Worm (Caenorhabditis elegans) whole organism, L1 larva: ENCODE data around the gene npr-32.

ENCODE experiments used
- C16A3.4 ChIP-seq: fragments of 150-350 bp; optimal IDR thresholded peaks from 2 replicates; lab custom pipeline; 2014; ENCODE audit warnings: missing biosample characterization, missing genetic modification characterization
- C34B4.2 ChIP-seq: sonication (generic microtip); optimal IDR thresholded peaks from 2 replicates; lab custom pipeline; 2017; ENCODE audit warnings: mild to moderate bottlenecking, missing genetic modification characterization, missing compliant biosample characterization
- F16B12.6 ChIP-seq: fragments of 150-350 bp; optimal IDR thresholded peaks from 2 replicates; lab custom pipeline; 2014; ENCODE audit warnings: missing biosample characterization, missing genetic modification characterization
- Y116A8C.19 ChIP-seq: sonication (generic microtip); optimal IDR thresholded peaks from 2 replicates; lab custom pipeline; 2016; ENCODE audit warnings: missing compliant biosample characterization, missing genetic modification characterization, borderline replicate concordance
- aly-2 ChIP-seq: fragments of 150-350 bp; optimal IDR thresholded peaks from 2 replicates; lab custom pipeline; 2014; ENCODE audit warnings: missing biosample characterization, missing genetic modification characterization
- ama-1 ChIP-seq: fragments of 150-350 bp; optimal IDR thresholded peaks from 2 replicates; lab custom pipeline; 2014
- ceh-63 ChIP-seq: fragments of 200-800 bp; sonication (Bioruptor generic); optimal IDR thresholded peaks from 2 replicates; lab custom pipeline; 2018; ENCODE audit warnings: mild to moderate bottlenecking, missing genetic modification characterization, missing compliant biosample characterization
- ceh-8 ChIP-seq: fragments of 200-800 bp; sonication (Bioruptor generic); optimal IDR thresholded peaks from 2 replicates; lab custom pipeline; 2018; ENCODE audit warnings: mild to moderate bottlenecking, missing genetic modification characterization, moderate library complexity, missing compliant biosample characterization
- ceh-82 ChIP-seq, 3 experiments: fragments of 150-350 bp in 1 of 3; sonication (generic microtip) in 2 of 3; optimal IDR thresholded peaks; 2 replicates each; lab custom pipeline; 2014 to 2017; ENCODE audit warnings: missing biosample characterization in 3 of 3, missing genetic modification characterization in 3 of 3
- ceh-88 ChIP-seq: fragments of 200-800 bp; sonication (Bioruptor generic); IDR thresholded peaks from 2 replicates; pipeline ENCODE4 v1.3.6; 2022; ENCODE audit warnings: missing genetic modification characterization, missing compliant biosample characterization
- ceh-90 ChIP-seq: sonication (generic microtip); optimal IDR thresholded peaks from 2 replicates; lab custom pipeline; 2016; ENCODE audit warnings: missing genetic modification characterization, missing compliant biosample characterization
- egl-13 ChIP-seq: sonication (generic microtip); optimal IDR thresholded peaks from 2 replicates; lab custom pipeline; 2016; ENCODE audit warnings: missing genotype, missing genetic modification reagents, missing genetic modification characterization, missing compliant biosample characterization
- elt-3 ChIP-seq, 6 experiments: fragments of 150-350 bp in 1 of 6; sonication (generic microtip); optimal IDR thresholded peaks; 2 replicates each; lab custom pipeline; 2017 to 2018; ENCODE audit warnings: missing biosample characterization in 6 of 6, missing genetic modification characterization in 6 of 6, inconsistent platforms in 1 of 6
- fkh-10 ChIP-seq: sonication (generic microtip); optimal IDR thresholded peaks from 2 replicates; lab custom pipeline; 2017; ENCODE audit warnings: missing biosample characterization, missing genetic modification reagents, missing genetic modification characterization
- fkh-8 ChIP-seq: sonication (generic microtip); optimal IDR thresholded peaks from 2 replicates; lab custom pipeline; 2016; ENCODE audit warnings: mild to moderate bottlenecking, missing genetic modification characterization, missing compliant biosample characterization
- fos-1 ChIP-seq: fragments of 150-350 bp; optimal IDR thresholded peaks from 2 replicates; lab custom pipeline; 2014; ENCODE audit warnings: missing biosample characterization, missing genetic modification characterization
- hlh-17 ChIP-seq: fragments of 200-800 bp; sonication (Bioruptor generic); optimal IDR thresholded peaks from 2 replicates; lab custom pipeline; 2018; ENCODE audit warnings: missing genetic modification characterization, mild to moderate bottlenecking, missing compliant biosample characterization, moderate library complexity, borderline replicate concordance
- irx-1 ChIP-seq: sonication (generic microtip); optimal IDR thresholded peaks from 2 replicates; lab custom pipeline; 2016; ENCODE audit warnings: missing genetic modification characterization, missing compliant biosample characterization
- jun-1 ChIP-seq: fragments of 150-350 bp; optimal IDR thresholded peaks from 2 replicates; lab custom pipeline; 2014; ENCODE audit warnings: missing biosample characterization, missing genetic modification reagents, missing genetic modification characterization
- lin-35 ChIP-seq, 2 experiments: fragments of 150-350 bp; optimal IDR thresholded peaks; 2 replicates each; lab custom pipeline; 2014; ENCODE audit warnings: missing biosample characterization in 2 of 2, missing genetic modification characterization in 2 of 2, missing genetic modification reagents in 2 of 2
- lir-3 ChIP-seq: sonication (generic microtip); optimal IDR thresholded peaks from 2 replicates; lab custom pipeline; 2016; ENCODE audit warnings: mild to moderate bottlenecking, missing genetic modification characterization, moderate library complexity, missing compliant biosample characterization; ENCODE audit not compliant: poor library complexity
- mab-9 ChIP-seq: fragments of 200-800 bp; sonication (Bioruptor generic); IDR thresholded peaks from 2 replicates; pipeline ENCODE4 v1.3.6; 2022; ENCODE audit warnings: missing genetic modification reagents, missing genetic modification characterization, missing compliant biosample characterization
- mep-1 ChIP-seq: fragments of 150-350 bp; optimal IDR thresholded peaks from 2 replicates; lab custom pipeline; 2014; ENCODE audit warnings: missing biosample characterization, missing genetic modification characterization
- nhr-28 ChIP-seq: fragments of 150-350 bp; optimal IDR thresholded peaks from 2 replicates; lab custom pipeline; 2014; ENCODE audit warnings: missing biosample characterization, missing genetic modification characterization
- nhr-47 ChIP-seq: sonication (generic microtip); optimal IDR thresholded peaks from 2 replicates; lab custom pipeline; 2016; ENCODE audit warnings: mild to moderate bottlenecking, missing genetic modification characterization, moderate library complexity, missing compliant biosample characterization
- nhr-77 ChIP-seq: fragments of 150-350 bp; optimal IDR thresholded peaks from 2 replicates; lab custom pipeline; 2014; ENCODE audit warnings: missing biosample characterization, missing genetic modification characterization
- nhr-84 ChIP-seq: sonication (generic microtip); optimal IDR thresholded peaks from 2 replicates; lab custom pipeline; 2017; ENCODE audit warnings: missing biosample characterization, missing genetic modification characterization
- pax-3 ChIP-seq: fragments of 200-800 bp; sonication (Bioruptor generic); optimal IDR thresholded peaks from 2 replicates; lab custom pipeline; 2018; ENCODE audit warnings: mild to moderate bottlenecking, missing genetic modification characterization, moderate library complexity, missing compliant biosample characterization
- rnt-1 ChIP-seq: sonication (generic microtip); optimal IDR thresholded peaks from 2 replicates; lab custom pipeline; 2016; ENCODE audit warnings: mild to moderate bottlenecking, missing genetic modification characterization, moderate library complexity, missing compliant biosample characterization
- skn-1 ChIP-seq: fragments of 150-350 bp; optimal IDR thresholded peaks from 2 replicates; lab custom pipeline; 2014; ENCODE audit warnings: missing biosample characterization, missing genetic modification characterization
- snu-23 ChIP-seq: sonication (generic microtip); optimal IDR thresholded peaks from 2 replicates; lab custom pipeline; 2016; ENCODE audit warnings: missing genetic modification characterization, missing compliant biosample characterization
- sox-4 ChIP-seq: sonication (generic microtip); optimal IDR thresholded peaks from 2 replicates; lab custom pipeline; 2016; ENCODE audit warnings: missing genetic modification characterization, missing compliant biosample characterization
- sptf-1 ChIP-seq: fragments of 150-350 bp; optimal IDR thresholded peaks from 2 replicates; lab custom pipeline; 2014; ENCODE audit warnings: missing biosample characterization, missing genetic modification characterization
- sup-37 ChIP-seq: fragments of 200-800 bp; sonication (Bioruptor generic); optimal IDR thresholded peaks from 2 replicates; lab custom pipeline; 2018; ENCODE audit warnings: mild to moderate bottlenecking, missing genetic modification characterization, missing compliant biosample characterization
- swsn-7 ChIP-seq: sonication (generic microtip); optimal IDR thresholded peaks from 2 replicates; lab custom pipeline; 2016; ENCODE audit warnings: missing genetic modification characterization, missing compliant biosample characterization
- tbx-2 ChIP-seq: sonication (generic microtip); optimal IDR thresholded peaks from 2 replicates; lab custom pipeline; 2016; ENCODE audit warnings: missing genetic modification characterization, missing compliant biosample characterization
- tlp-1 ChIP-seq: fragments of 150-350 bp; optimal IDR thresholded peaks from 2 replicates; lab custom pipeline; 2014; ENCODE audit warnings: missing biosample characterization, missing genetic modification characterization
- unc-130 ChIP-seq: fragments of 150-350 bp; optimal IDR thresholded peaks from 2 replicates; lab custom pipeline; 2017; ENCODE audit warnings: missing biosample characterization, missing genetic modification characterization, inconsistent platforms
- unc-62 ChIP-seq: fragments of 150-350 bp; optimal IDR thresholded peaks from 2 replicates; lab custom pipeline; 2014; ENCODE audit warnings: missing biosample characterization, missing genetic modification reagents, missing genetic modification characterization
- unc-86 ChIP-seq: sonication (generic microtip); optimal IDR thresholded peaks from 2 replicates; lab custom pipeline; 2016; ENCODE audit warnings: missing genetic modification characterization, missing compliant biosample characterization
- unc-98 ChIP-seq: fragments of 200-800 bp; sonication (Bioruptor generic); IDR thresholded peaks from 2 replicates; pipeline ENCODE4 v1.3.6; 2022; ENCODE audit warnings: missing genetic modification characterization, missing compliant biosample characterization
- vab-15 ChIP-seq: sonication (generic microtip); optimal IDR thresholded peaks from 2 replicates; lab custom pipeline; 2017; ENCODE audit warnings: missing genotype, mild to moderate bottlenecking, missing genetic modification characterization, missing compliant biosample characterization
- xbp-1 ChIP-seq: sonication (generic microtip); optimal IDR thresholded peaks from 2 replicates; lab custom pipeline; 2016; ENCODE audit warnings: missing genetic modification characterization, missing compliant biosample characterization
- zag-1 ChIP-seq: fragments of 150-350 bp; optimal IDR thresholded peaks from 2 replicates; lab custom pipeline; 2014; ENCODE audit warnings: missing biosample characterization, missing genetic modification characterization
- ztf-4 ChIP-seq: fragments of 150-350 bp; optimal IDR thresholded peaks from 2 replicates; lab custom pipeline; 2014; ENCODE audit warnings: missing biosample characterization, missing genetic modification characterization

npr-32 gene

ce11 chrIV:17279592-17280440 lies 49.0 kb upstream of the npr-32 start (continued):
- TF ChIP-seq swsn-7 (tag; lab: Kevin White, UChicago) (no peak), sptf-1 (tag; lab: Kevin White, UChicago) (no peak), fkh-8 (tag; lab: Kevin White, UChicago) (peak; percentile 1)
- TF ChIP-seq, all 84 proteins: peak for 7

- TF ChIP-seq ama-1 (lab: Kevin White, UChicago) (peak; percentile 46), skn-1 (peak; percentile 17), lir-3 (tag; lab: Kevin White, UChicago) (no peak), ceh-90 (no peak), ceh-63 (peak; percentile 71), mab-9 (GFP tag; lab: Robert Waterston, UW) (peak; percentile 50; the same call in 1 of the 2 replicates)
Measured at ce11 chrIV:17278861-17279591, 48.2 kb upstream of the npr-32 start, which contains the start of gene hsp-1. Gene hsp-1, plus strand, starts transcription at chrIV:17278959.

- TF ChIP-seq ceh-8 (GFP tag; lab: Kevin White, UChicago): peak; percentile 96
- peak; percentile 97 for TF ChIP-seq sup-37 (GFP tag; lab: Kevin White, UChicago)
- TF ChIP-seq Y116A8C.19: no peak
- TF ChIP-seq mab-9 (GFP tag; lab: Robert Waterston, UW): peak; percentile 94
- TF ChIP-seq fos-1 (tag; lab: Kevin White, UChicago): peak; percentile 94
- peak; percentile 93 for TF ChIP-seq sox-4
- TF ChIP-seq nhr-84 (tag; lab: Kevin White, UChicago): no peak
- peak; percentile 98 for TF ChIP-seq xbp-1 (tag; lab: Kevin White, UChicago)
- TF ChIP-seq ceh-82 (tag; optimal IDR thresholded peaks at IDR 0.05; lab: Kevin White, UChicago): peak; percentile 94 to 97 (median 95)
- TF ChIP-seq egl-13 (tag; lab: Kevin White, UChicago): peak; percentile 99
- TF ChIP-seq fkh-8 (tag; lab: Kevin White, UChicago): peak; percentile 100
- TF ChIP-seq C16A3.4 (tag; lab: Kevin White, UChicago): peak; percentile 96
- peak; percentile 31 to 96 (median 66) for TF ChIP-seq elt-3 (tag; optimal IDR thresholded peaks at IDR 0.05; lab: Kevin White, UChicago)
- TF ChIP-seq unc-130 (tag; lab: Kevin White, UChicago): peak; percentile 91
- peak; percentile 98 for TF ChIP-seq nhr-77
- TF ChIP-seq aly-2 (tag; lab: Kevin White, UChicago): peak; percentile 92
- TF ChIP-seq C34B4.2 (tag; lab: Kevin White, UChicago): peak; percentile 68
- peak; percentile 96 for TF ChIP-seq irx-1
- TF ChIP-seq F16B12.6 (tag; lab: Kevin White, UChicago): peak; percentile 49
- TF ChIP-seq nhr-28 (tag; lab: Kevin White, UChicago): peak; percentile 56
- peak; percentile 99 for TF ChIP-seq fkh-10
- TF ChIP-seq jun-1 (tag; lab: Kevin White, UChicago): peak; percentile 96
- peak; percentile 37 for TF ChIP-seq unc-62
- TF ChIP-seq vab-15 (tag; lab: Kevin White, UChicago): peak; percentile 94
- peak; percentile 83 to 90 for TF ChIP-seq lin-35 (GFP tag; optimal IDR thresholded peaks at IDR 0.05; lab: Kevin White, UChicago)
- no peak for TF ChIP-seq tlp-1 (tag; lab: Kevin White, UChicago)
- peak; percentile 82 for TF ChIP-seq rnt-1
- peak; percentile 99 for TF ChIP-seq nhr-47
- TF ChIP-seq mep-1: peak; percentile 95
- peak; percentile 99 for TF ChIP-seq pax-3 (tag; lab: Kevin White, UChicago)
- peak; percentile 86 for TF ChIP-seq unc-98 (GFP tag; lab: Robert Waterston, UW)
- TF ChIP-seq zag-1 (tag; lab: Kevin White, UChicago): peak; percentile 91
- peak; percentile 99 for TF ChIP-seq snu-23 (GFP tag; lab: Kevin White, UChicago)
- peak; percentile 69 for TF ChIP-seq ceh-90
- peak; percentile 99 for TF ChIP-seq swsn-7 (tag; lab: Kevin White, UChicago)
- peak; percentile 98 for TF ChIP-seq ceh-88 (GFP tag; lab: Robert Waterston, UW)
- peak; percentile 95 for TF ChIP-seq ztf-4 (tag; lab: Kevin White, UChicago)
- no peak for TF ChIP-seq sptf-1 (tag; lab: Kevin White, UChicago)
- TF ChIP-seq hlh-17 (GFP tag; lab: Kevin White, UChicago): peak; percentile 23
- peak; percentile 98 for TF ChIP-seq tbx-2 (tag; lab: Kevin White, UChicago)
- peak; percentile 99 for TF ChIP-seq unc-86 (tag; lab: Kevin White, UChicago)
Measured at ce11 chrIV:17278363-17278762, 47.5 kb upstream of the npr-32 start.
